Fruit fly (Drosophila melanogaster): ENCODE results near the gene CG31267.

Gene CG31267

DNA sequence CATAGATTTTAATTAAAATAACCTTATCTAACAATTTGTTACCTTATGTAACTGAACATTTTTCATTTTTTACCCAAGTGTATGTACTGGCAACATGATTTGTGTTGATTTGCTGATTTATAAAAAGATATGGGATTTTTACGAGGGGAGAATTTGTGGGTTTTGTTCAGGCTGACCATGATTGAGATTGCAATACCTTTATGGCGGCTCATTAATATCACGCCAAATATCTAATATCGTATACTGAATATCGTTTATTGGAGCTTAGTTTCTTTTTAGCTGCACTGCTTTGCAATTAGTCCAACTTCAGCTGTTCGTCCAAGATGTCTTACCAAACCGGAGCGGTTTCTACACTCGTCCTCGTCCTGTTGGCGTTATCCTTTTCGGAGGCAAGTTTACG is at the start of gene CG31267:
Gene CG31267, plus strand, starts transcription at position 301 of the 400 bp plus-strand sequence.
- TF ChIP-seq pdm3 (GFP tag; optimal IDR thresholded peaks at IDR 0.05) (no peak), fd59A (GFP tag; optimal IDR thresholded peaks at IDR 0.05) (no peak), svp (GFP tag) (peak; percentile 14), acj6 (GFP tag; optimal IDR thresholded peaks at IDR 0.05) (no peak), topi (GFP tag; optimal IDR thresholded peaks at IDR 0.05) (no peak), CG4318 (GFP tag; optimal IDR thresholded peaks at IDR 0.05) (no peak), Lpt (GFP tag; optimal IDR thresholded peaks at IDR 0.05) (no peak), net (GFP tag; optimal IDR thresholded peaks at IDR 0.05) (no peak)

DNA sequence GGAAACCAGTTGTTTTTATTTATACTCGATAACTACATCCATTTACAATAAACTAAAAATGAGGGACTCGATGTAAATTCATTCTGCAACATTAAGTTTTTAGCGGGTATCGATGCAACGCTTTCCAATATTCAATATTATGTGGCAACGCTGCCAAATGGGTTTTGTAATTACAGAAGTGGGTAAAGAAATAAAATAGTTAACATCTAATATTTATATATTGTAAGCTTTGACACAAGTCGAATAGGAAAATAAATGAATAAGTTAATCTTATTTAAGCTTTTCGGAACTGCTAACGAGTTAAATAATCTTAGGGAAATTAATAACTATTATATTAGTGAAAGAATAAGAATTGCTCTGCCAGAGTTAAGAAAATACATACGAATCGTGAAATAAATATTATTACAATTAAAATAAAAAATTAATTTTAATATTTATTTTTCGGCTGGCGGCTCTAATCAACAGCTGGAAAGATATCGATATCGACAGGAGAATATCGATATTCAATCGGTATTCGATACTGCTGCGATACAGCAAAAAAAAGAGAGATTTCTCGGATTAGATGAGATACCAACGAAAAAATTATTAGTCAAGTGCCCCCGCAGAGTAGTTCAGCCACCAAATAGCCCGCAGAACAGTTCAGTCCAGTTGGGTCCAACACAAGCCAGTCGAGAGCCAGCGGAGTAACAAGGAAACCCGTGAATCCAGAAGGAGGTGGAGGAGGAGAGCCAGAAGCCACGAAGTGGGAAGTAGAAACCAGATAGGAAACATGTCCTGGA is 48.8 kb upstream of the CG31267 start, which contains the start of gene GckIII:
Gene GckIII, plus strand, starts transcription at position 485 of the 779 bp plus-strand sequence.
- TF ChIP-seq Eip93F (GFP tag; optimal IDR thresholded peaks at IDR 0.05) (peak; percentile 16), net (GFP tag; optimal IDR thresholded peaks at IDR 0.05) (no peak), CG8319 (GFP tag; optimal IDR thresholded peaks at IDR 0.05) (no peak), CG1621 (tag; optimal IDR thresholded peaks at IDR 0.05) (no peak), CG16779 (tag; optimal IDR thresholded peaks at IDR 0.05) (no peak), vri (GFP tag; optimal IDR thresholded peaks at IDR 0.05) (no peak), CG6808 (GFP tag; optimal IDR thresholded peaks at IDR 0.05) (peak; percentile 44)

DNA sequence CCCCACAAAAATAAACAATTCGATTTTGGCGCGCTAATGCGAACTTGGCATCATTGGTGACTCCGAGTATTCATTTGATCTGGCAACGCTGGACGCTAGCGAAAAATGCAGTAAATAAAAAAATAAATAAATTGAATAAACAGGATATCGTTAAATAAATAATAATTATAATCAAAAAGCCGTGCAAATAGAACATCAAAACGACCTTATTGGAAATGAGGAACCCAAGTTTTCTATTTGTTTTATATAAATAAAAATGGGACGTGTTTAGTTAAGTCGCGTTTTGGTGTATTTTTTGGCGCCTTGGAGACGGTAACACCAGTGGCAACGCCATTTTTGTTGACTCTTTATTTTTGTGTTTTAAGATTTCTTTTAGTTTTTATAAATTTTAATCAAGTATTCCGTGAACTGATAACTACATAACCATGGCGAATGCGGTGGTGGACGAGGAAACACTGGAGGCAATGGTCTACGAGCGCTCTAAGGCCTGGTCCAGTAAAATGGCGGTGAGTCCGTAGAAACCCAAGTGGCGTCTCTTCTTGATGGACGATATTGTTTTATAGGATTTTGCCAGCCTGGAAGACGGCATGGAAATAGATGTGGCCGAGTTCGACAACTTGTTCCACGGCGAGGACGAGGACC is 45.9 kb upstream of the CG31267 start, which contains the start of gene cal1:
Gene cal1, plus strand, starts transcription at position 304 of the 642 bp plus-strand sequence.
- TF ChIP-seq CG6163 (GFP tag; IDR thresholded peaks at IDR 0.05) (no peak), CG31627 (GFP tag; optimal IDR thresholded peaks at IDR 0.05) (no peak), CG4318 (GFP tag; optimal IDR thresholded peaks at IDR 0.05) (no peak), Gug (GFP tag; IDR thresholded peaks at IDR 0.05) (no peak), fkh (GFP tag; optimal IDR thresholded peaks at IDR 0.05) (peak; percentile 94), CG1621 (tag; optimal IDR thresholded peaks at IDR 0.05) (no peak), spab (GFP tag; optimal IDR thresholded peaks at IDR 0.05) (no peak), CG15336 (GFP tag; IDR thresholded peaks at IDR 0.05) (no peak), CG6808 (GFP tag; optimal IDR thresholded peaks at IDR 0.05) (peak; percentile 100), acj6 (GFP tag; optimal IDR thresholded peaks at IDR 0.05) (no peak), CG8632 (GFP tag; optimal IDR thresholded peaks at IDR 0.05) (no peak), cyc (GFP tag; optimal IDR thresholded peaks at IDR 0.05) (no peak)

DNA sequence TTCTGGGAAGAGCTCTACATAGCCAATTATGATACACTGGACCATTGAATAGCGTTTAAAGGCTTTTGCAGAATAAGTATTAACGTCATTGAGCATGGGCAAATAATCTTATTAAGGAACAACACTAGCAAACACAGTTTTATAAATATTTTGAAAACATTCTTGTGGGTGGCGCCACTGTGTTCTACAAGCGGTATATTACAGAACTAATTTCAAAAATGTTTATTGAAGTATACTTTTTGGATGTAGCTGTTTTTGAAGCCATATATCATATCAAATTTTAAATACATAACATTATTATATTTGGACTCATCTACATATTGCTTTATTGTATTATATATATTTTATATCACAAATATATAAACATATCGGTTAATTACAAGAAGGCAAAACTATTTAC is 25.1 kb upstream of the CG31267 start:
- no peak for TF ChIP-seq CG6792 (GFP tag; optimal IDR thresholded peaks at IDR 0.05)
- TF ChIP-seq CG11902 (GFP tag; optimal IDR thresholded peaks at IDR 0.05), result no peak
- no peak for TF ChIP-seq CG16779 (tag; optimal IDR thresholded peaks at IDR 0.05)
- TF ChIP-seq fd59A (GFP tag; optimal IDR thresholded peaks at IDR 0.05), result no peak
- TF ChIP-seq Met (GFP tag; optimal IDR thresholded peaks at IDR 0.05), result no peak
- TF ChIP-seq svp (GFP tag), result no peak

DNA sequence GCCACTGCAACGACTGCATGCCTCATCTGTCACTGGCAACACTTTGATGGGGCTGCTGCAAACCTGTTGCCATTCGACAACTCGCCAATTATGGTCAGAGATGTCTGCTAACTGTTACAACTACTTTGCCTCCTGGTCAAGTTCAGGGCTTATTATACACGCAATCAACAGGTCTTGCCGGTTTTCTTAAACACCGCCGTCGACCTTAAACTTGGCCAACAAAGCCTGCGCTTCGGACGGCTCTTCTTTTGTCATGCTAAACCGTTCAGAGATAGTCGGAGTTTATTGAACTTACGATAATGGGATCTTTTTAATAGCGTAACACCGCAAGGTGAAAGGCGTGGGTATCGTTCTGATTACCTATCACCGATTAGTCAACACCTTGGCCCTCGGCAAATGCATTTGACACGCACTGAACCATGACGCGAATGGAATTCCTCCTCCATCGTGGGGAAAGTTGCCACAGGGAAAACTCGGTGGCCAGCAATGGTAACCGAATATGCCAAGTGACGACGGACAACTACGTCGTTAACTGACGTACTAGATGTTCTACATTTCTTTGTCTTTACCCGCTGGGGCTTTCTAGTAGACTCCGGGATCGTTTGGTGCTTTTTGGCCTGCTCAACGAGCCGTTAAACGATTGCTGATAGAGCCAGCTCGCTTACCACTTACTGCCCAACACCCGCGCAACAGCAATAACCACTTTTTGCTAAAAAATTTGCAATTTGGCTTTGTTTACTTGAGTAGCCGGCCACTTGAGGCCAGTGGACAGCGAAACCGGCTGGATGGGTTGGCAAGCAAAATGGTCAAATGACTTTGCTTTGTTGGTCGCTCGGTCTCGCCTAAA is 22.9 kb upstream of the CG31267 start:
- TF ChIP-seq CG6792 (GFP tag; optimal IDR thresholded peaks at IDR 0.05) (no peak), acj6 (GFP tag; optimal IDR thresholded peaks at IDR 0.05) (no peak), fkh (GFP tag; optimal IDR thresholded peaks at IDR 0.05) (no peak), dsx (GFP tag; optimal IDR thresholded peaks at IDR 0.05; ENCODE audit: poor library complexity, severe bottlenecking) (peak; percentile 27), vri (GFP tag; optimal IDR thresholded peaks at IDR 0.05) (peak; percentile 85), CG34406 (GFP tag; optimal IDR thresholded peaks at IDR 0.05) (no peak), eg (GFP tag; IDR thresholded peaks at IDR 0.05) (peak; percentile 12; the same call in 1 of the 3 replicates), CG6854 (GFP tag; optimal IDR thresholded peaks at IDR 0.05) (no peak), ss (GFP tag; optimal IDR thresholded peaks at IDR 0.05) (peak in 1 of 2 experiments; percentile 41)

Measured in whole organism, prepupa.